Worm (Caenorhabditis elegans) whole organism, mixed stage, embryonic: ENCODE data around the gene R186.3.

Experiments
- M03D4.4 ChIP-seq: sonication (generic microtip); optimal IDR thresholded peaks from 2 replicates; lab custom pipeline; 2017; ENCODE audit warnings: mild to moderate bottlenecking, missing genetic modification characterization, missing compliant biosample characterization
- bed-3 ChIP-seq: fragments of 200-800 bp; sonication (Bioruptor generic); optimal IDR thresholded peaks from 3 replicates; lab custom pipeline; 2018; ENCODE audit warnings: mild to moderate bottlenecking, missing genetic modification characterization, moderate library complexity, missing compliant biosample characterization
- blmp-1 ChIP-seq: fragments of 150-350 bp; optimal IDR thresholded peaks from 2 replicates; lab custom pipeline; 2014; ENCODE audit warnings: missing biosample characterization, missing genetic modification characterization
- ceh-39 ChIP-seq: fragments of 150-350 bp; optimal IDR thresholded peaks from 2 replicates; lab custom pipeline; 2014; ENCODE audit warnings: missing biosample characterization, missing genetic modification characterization
- ceh-43 ChIP-seq: fragments of 200-800 bp; sonication (Bioruptor generic); optimal IDR thresholded peaks from 2 replicates; lab custom pipeline; 2018; ENCODE audit warnings: mild to moderate bottlenecking, missing genetic modification characterization, moderate library complexity, missing compliant biosample characterization
- ceh-83 ChIP-seq: fragments of 200-800 bp; sonication (Bioruptor generic); optimal IDR thresholded peaks from 2 replicates; lab custom pipeline; 2018; ENCODE audit warnings: mild to moderate bottlenecking, missing genetic modification characterization, missing compliant biosample characterization
- ces-1 ChIP-seq: fragments of 150-350 bp; optimal IDR thresholded peaks from 2 replicates; lab custom pipeline; 2014; ENCODE audit warnings: missing biosample characterization, missing genetic modification reagents, missing genetic modification characterization
- drap-1 ChIP-seq: fragments of 200-800 bp; sonication (Bioruptor generic); optimal IDR thresholded peaks from 3 replicates; lab custom pipeline; 2018; ENCODE audit warnings: mild to moderate bottlenecking, missing genetic modification characterization, missing compliant biosample characterization
- elt-3 ChIP-seq: fragments of 150-350 bp; optimal IDR thresholded peaks from 2 replicates; lab custom pipeline; 2014; ENCODE audit warnings: missing biosample characterization, missing genetic modification characterization
- flh-1 ChIP-seq: fragments of 200-800 bp; sonication (Bioruptor generic); optimal IDR thresholded peaks from 2 replicates; lab custom pipeline; 2018; ENCODE audit warnings: mild to moderate bottlenecking, missing genetic modification characterization, moderate library complexity, missing compliant biosample characterization
- ham-2 ChIP-seq: fragments of 200-800 bp; sonication (Bioruptor generic); optimal IDR thresholded peaks from 2 replicates; lab custom pipeline; 2018; ENCODE audit warnings: mild to moderate bottlenecking, missing genetic modification characterization, missing compliant biosample characterization
- hlh-1 ChIP-seq: fragments of 150-350 bp; optimal IDR thresholded peaks from 2 replicates; lab custom pipeline; 2014; ENCODE audit warnings: missing biosample characterization, missing genetic modification reagents, missing genetic modification characterization
- lin-13 ChIP-seq: fragments of 150-350 bp; optimal IDR thresholded peaks from 2 replicates; lab custom pipeline; 2014; ENCODE audit warnings: missing biosample characterization, missing genetic modification characterization
- lin-32 ChIP-seq: fragments of 200-800 bp; sonication (Bioruptor generic); optimal IDR thresholded peaks from 2 replicates; lab custom pipeline; 2018; ENCODE audit warnings: mild to moderate bottlenecking, missing genetic modification characterization, missing compliant biosample characterization
- lsy-2 ChIP-seq: fragments of 150-350 bp; optimal IDR thresholded peaks from 2 replicates; lab custom pipeline; 2014; ENCODE audit warnings: missing biosample characterization, missing genetic modification characterization
- mep-1 ChIP-seq: fragments of 150-350 bp; optimal IDR thresholded peaks from 2 replicates; lab custom pipeline; 2017; ENCODE audit warnings: missing biosample characterization, missing genetic modification reagents, missing genetic modification characterization, inconsistent platforms
- nhr-12 ChIP-seq: fragments of 150-350 bp; optimal IDR thresholded peaks from 2 replicates; lab custom pipeline; 2014; ENCODE audit warnings: missing biosample characterization, missing genetic modification characterization
- nhr-2 ChIP-seq: fragments of 150-350 bp; optimal IDR thresholded peaks from 2 replicates; lab custom pipeline; 2014; ENCODE audit warnings: missing biosample characterization, missing genetic modification characterization
- nhr-237 ChIP-seq: fragments of 150-350 bp; optimal IDR thresholded peaks from 2 replicates; lab custom pipeline; 2014; ENCODE audit warnings: missing biosample characterization, missing genetic modification characterization
- nhr-28 ChIP-seq: fragments of 150-350 bp; optimal IDR thresholded peaks from 2 replicates; lab custom pipeline; 2014; ENCODE audit warnings: missing biosample characterization, missing genetic modification characterization
- nhr-76 ChIP-seq: sonication (generic microtip); optimal IDR thresholded peaks from 2 replicates; lab custom pipeline; 2017; ENCODE audit warnings: missing biosample characterization, missing genetic modification characterization
- pha-4 ChIP-seq: fragments of 150-350 bp; optimal IDR thresholded peaks from 2 replicates; lab custom pipeline; 2018; ENCODE audit warnings: missing biosample characterization, missing genetic modification reagents, missing genetic modification characterization
- sem-2 ChIP-seq: fragments of 200-800 bp; sonication (Bioruptor generic); optimal IDR thresholded peaks from 2 replicates; lab custom pipeline; 2018; ENCODE audit warnings: mild to moderate bottlenecking, missing genetic modification characterization, missing compliant biosample characterization
- snpc-4 ChIP-seq: fragments of 150-350 bp; optimal IDR thresholded peaks from 2 replicates; lab custom pipeline; 2014; ENCODE audit warnings: missing biosample characterization, missing genetic modification characterization
- sptf-1 ChIP-seq: sonication (generic microtip); optimal IDR thresholded peaks from 2 replicates; lab custom pipeline; 2017; ENCODE audit warnings: mild to moderate bottlenecking, missing genetic modification characterization, moderate library complexity, missing compliant biosample characterization
- tbx-8 ChIP-seq: fragments of 200-800 bp; sonication (Bioruptor generic); optimal IDR thresholded peaks from 2 replicates; lab custom pipeline; 2018; ENCODE audit warnings: mild to moderate bottlenecking, missing genetic modification characterization, moderate library complexity, missing compliant biosample characterization
- unc-120 ChIP-seq: sonication (generic microtip); optimal IDR thresholded peaks from 2 replicates; lab custom pipeline; 2017; ENCODE audit warnings: missing genetic modification characterization, missing compliant biosample characterization; ENCODE audit not compliant: poor library complexity, severe bottlenecking
- unc-39 ChIP-seq: fragments of 150-350 bp; optimal IDR thresholded peaks from 2 replicates; lab custom pipeline; 2014; ENCODE audit warnings: missing biosample characterization, missing genetic modification characterization
- unc-62 ChIP-seq: fragments of 150-350 bp; optimal IDR thresholded peaks from 2 replicates; lab custom pipeline; 2014; ENCODE audit warnings: missing biosample characterization, missing genetic modification reagents, missing genetic modification characterization
- zip-8 ChIP-seq: fragments of 150-350 bp; optimal IDR thresholded peaks from 2 replicates; lab custom pipeline; 2014; ENCODE audit warnings: missing biosample characterization, missing genetic modification characterization
- ztf-11 ChIP-seq: fragments of 150-350 bp; optimal IDR thresholded peaks from 2 replicates; lab custom pipeline; 2014; ENCODE audit warnings: missing biosample characterization, missing genetic modification characterization

The R186.3 gene

DNA sequence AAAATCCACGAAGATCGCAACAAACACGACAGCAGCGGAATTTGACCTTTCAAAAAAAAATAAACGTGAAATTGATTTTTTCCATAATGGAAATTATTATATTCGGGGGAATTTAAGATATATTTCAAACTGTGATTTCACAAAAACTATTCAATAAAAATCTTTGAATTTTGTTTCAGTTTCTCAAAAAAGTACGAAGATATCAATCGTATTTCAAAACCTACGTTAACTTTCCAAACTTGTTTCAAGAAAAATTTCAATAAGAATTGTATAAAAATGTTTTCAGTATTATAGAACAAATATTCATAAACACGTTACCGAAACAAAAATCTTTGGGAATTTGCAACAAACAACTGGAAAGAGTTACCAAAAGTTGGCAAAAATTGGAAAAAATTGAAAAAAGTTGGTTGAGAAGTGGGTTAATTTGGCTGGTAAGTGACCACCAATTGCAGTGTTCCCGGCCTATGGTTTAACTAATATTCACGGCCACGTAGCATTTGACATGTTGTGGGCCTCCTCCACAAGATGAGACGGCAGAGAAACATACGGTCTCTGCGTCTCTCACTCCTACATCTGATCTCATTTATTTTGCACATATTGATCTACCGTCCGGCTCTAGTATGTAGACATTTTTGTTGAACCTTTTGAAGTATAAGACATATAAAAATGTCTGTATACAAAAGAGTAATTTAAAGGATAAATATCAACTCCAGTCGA lies 16.0 kb downstream of the R186.3 start, which contains the start of the genes T16G1.9 and T16G1.18:
Gene T16G1.9, minus strand, starts transcription at position 51 of the 717 bp plus-strand sequence.
Gene T16G1.18, plus strand, starts transcription at position 493 of the 717 bp plus-strand sequence.
- no peak for TF ChIP-seq ceh-43 (GFP tag; lab: Kevin White, UChicago)
- peak; percentile 17 for TF ChIP-seq mep-1 (tag; lab: Kevin White, UChicago)
- peak; percentile 14 for TF ChIP-seq lin-13 (tag; lab: Kevin White, UChicago)
- peak; percentile 50 for TF ChIP-seq hlh-1
- peak; percentile 12 for TF ChIP-seq nhr-237 (tag; lab: Kevin White, UChicago)
- TF ChIP-seq nhr-76 (tag; lab: Kevin White, UChicago), result no peak
- TF ChIP-seq ces-1, result peak; percentile 90
- TF ChIP-seq pha-4 (tag; lab: Kevin White, UChicago), result peak; percentile 11

DNA sequence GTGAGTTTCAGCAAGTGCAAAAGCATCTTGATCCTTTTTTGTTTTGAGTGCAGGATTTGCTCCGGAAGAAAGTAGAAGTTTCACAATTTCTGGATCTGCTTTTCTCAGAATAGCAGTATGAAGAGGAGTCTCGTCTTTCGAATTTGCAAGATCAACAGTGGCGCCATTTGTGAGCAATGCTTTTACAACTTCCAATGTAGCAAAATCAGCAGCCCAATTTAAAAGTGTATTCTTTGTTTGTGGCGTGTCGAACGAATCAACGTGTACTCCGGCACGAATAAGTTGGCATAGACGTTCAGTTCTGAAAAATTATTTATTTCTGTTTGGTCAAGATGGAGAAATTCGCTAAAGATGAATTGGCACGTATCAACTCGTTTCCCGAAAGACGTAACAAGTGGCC lies 17.4 kb downstream of the R186.3 start, which contains the start of gene T16G1.13:
Gene T16G1.13, plus strand, starts transcription at position 301 of the 400 bp plus-strand sequence.
- no peak for TF ChIP-seq lsy-2
- no peak for TF ChIP-seq unc-62 (GFP tag; lab: Kevin White, UChicago)
- no peak for TF ChIP-seq snpc-4 (tag; lab: Kevin White, UChicago)
- no peak for TF ChIP-seq unc-120 (tag; lab: Kevin White, UChicago)
- no peak for TF ChIP-seq pha-4 (tag; lab: Kevin White, UChicago)
- no peak for TF ChIP-seq tbx-8 (GFP tag; lab: Kevin White, UChicago)
- TF ChIP-seq nhr-76 (tag; lab: Kevin White, UChicago), result no peak

- TF ChIP-seq bed-3 (GFP tag; lab: Kevin White, UChicago) (no peak), elt-3 (no peak), nhr-2 (tag; lab: Kevin White, UChicago) (no peak), blmp-1 (tag; lab: Kevin White, UChicago) (no peak), unc-120 (tag; lab: Kevin White, UChicago) (no peak), unc-62 (GFP tag; lab: Kevin White, UChicago) (no peak), nhr-12 (no peak), lin-32 (no peak), ztf-11 (tag; lab: Kevin White, UChicago) (no peak), flh-1 (no peak), ham-2 (GFP tag; lab: Kevin White, UChicago) (no peak), tbx-8 (GFP tag; lab: Kevin White, UChicago) (no peak), ceh-83 (no peak), nhr-28 (tag; lab: Kevin White, UChicago) (no peak), M03D4.4 (tag; lab: Kevin White, UChicago) (no peak), pha-4 (tag; lab: Kevin White, UChicago) (no peak), ces-1 (no peak)
These were observed 22.2 kb downstream of the R186.3 start, which contains the start of gene grl-2 for ce11 chrV:12944775-12945174. grl-2 (plus strand) TSS chrV:12945075.

DNA sequence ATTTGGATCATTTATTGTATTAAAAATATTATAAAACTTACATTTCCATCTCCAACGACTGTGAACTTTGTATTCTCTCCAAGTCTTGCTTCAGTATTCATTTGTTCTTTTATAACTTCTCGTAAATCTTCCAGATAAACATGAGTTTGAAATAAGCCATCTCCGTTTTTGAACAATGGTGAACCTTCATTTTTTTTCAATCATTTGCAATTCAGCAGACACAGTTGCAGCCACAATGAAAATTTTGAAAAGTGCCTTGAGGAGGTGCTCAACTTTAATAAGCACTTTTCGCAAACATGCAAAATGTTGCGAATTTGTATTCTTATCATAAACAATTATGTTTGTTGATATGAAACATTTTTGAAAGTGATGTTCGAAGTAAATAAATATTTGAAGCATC lies 22.8 kb downstream of the R186.3 start, which contains the start of gene T16G1.3:
Gene T16G1.3, minus strand, starts transcription at position 101 of the 400 bp plus-strand sequence.
- TF ChIP-seq zip-8 (tag; lab: Kevin White, UChicago), result no peak
- TF ChIP-seq nhr-28 (tag; lab: Kevin White, UChicago), result no peak
- TF ChIP-seq unc-120 (tag; lab: Kevin White, UChicago), result no peak
- TF ChIP-seq ceh-43 (GFP tag; lab: Kevin White, UChicago), result no peak
- no peak for TF ChIP-seq unc-39 (tag; lab: Kevin White, UChicago)
- TF ChIP-seq ztf-11 (tag; lab: Kevin White, UChicago), result no peak
- no peak for TF ChIP-seq nhr-237 (tag; lab: Kevin White, UChicago)

DNA sequence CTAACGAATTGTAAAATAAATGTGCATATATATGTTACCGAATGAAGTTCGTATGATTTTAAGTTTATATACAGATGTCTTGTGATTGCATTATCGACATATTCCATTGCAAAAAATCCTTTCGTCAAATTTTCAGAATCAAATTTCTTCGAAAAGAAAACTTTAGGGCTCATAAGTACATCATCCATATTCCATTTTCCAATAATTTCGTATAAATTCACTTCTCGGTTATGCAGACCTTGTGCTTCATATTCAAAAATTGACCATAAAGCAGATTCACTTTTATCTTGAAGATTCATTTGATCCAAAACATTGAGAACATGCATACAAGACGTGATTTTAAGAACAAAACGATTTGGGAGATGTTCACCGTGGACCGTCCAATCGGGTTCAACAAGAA lies 23.6 kb downstream of the R186.3 start:
- TF ChIP-seq lin-32 (no peak), flh-1 (no peak), nhr-237 (tag; lab: Kevin White, UChicago) (no peak), sem-2 (GFP tag; lab: Kevin White, UChicago) (no peak), ztf-11 (tag; lab: Kevin White, UChicago) (no peak), ceh-83 (no peak), lsy-2 (no peak), ceh-43 (GFP tag; lab: Kevin White, UChicago) (no peak), unc-39 (tag; lab: Kevin White, UChicago) (no peak), ham-2 (GFP tag; lab: Kevin White, UChicago) (no peak), drap-1 (GFP tag; lab: Kevin White, UChicago) (no peak), sptf-1 (no peak), unc-62 (GFP tag; lab: Kevin White, UChicago) (no peak), ceh-39 (tag; lab: Kevin White, UChicago) (no peak), nhr-28 (tag; lab: Kevin White, UChicago) (no peak)
